Worm (Caenorhabditis elegans): Measurements from ENCODE around the gene R08A2.2.
A peak's percentile ranks its signal among the peaks of the same experiment; 100 is the strongest.

DNA sequence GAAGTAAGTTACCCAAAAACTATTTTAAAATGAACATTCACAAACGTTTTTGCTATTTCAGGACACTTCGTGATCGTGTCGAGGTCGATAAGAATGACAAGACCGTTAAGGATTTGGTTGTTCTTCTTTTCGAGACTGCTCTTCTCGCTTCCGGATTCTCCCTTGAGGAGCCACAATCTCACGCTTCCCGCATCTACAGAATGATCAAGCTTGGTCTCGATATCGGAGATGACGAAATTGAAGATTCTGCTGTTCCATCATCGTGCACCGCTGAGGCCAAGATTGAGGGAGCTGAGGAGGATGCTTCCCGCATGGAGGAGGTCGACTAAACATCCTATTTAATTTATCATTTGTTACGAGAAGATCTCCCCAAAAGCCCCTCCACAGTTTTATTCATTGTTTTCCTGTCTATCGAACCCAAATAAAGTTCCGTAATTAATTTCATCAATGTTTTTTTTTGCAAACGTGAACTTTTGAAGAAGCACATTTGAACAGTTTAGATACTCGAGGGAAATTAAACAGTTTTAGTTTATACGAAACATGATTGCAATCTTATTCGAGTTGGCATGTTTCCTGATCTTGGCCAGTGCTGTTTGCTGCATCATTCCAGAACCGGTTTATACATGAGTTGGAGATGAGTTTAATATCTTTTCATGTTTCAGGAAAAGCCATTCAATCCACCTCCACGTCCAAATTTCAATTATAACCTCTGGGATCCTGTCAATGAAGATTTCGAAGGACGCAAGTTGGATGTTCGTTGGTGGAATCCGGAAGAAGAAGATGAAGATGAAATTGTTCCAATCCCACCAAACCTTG lies 27.2 kb downstream of the R08A2.2 start, which contains the start of gene C47E8.11:
- TF ChIP-seq R02D3.7 (tag; optimal IDR thresholded peaks at IDR 0.05) (no peak), fos-1 (tag; optimal IDR thresholded peaks at IDR 0.05) (no peak), rbr-2 (tag; optimal IDR thresholded peaks at IDR 0.05) (peak; percentile 3)

All from whole organism, L4 larva.